Worm (Caenorhabditis elegans) whole organism, young adult: ENCODE measurements around the gene C48B4.10.

Experiments used
- B0261.1 ChIP-seq: sonication (generic microtip); optimal IDR thresholded peaks from 2 replicates; lab custom pipeline; 2016; ENCODE audit warnings: mild to moderate bottlenecking, missing genetic modification characterization, moderate library complexity, missing compliant biosample characterization
- D2030.7 ChIP-seq: fragments of 200-800 bp; sonication (Bioruptor generic); IDR thresholded peaks from 2 replicates; pipeline ENCODE4 v1.3.6; 2022; ENCODE audit warnings: missing genetic modification reagents, missing genetic modification characterization, missing compliant biosample characterization
- T26A5.8 ChIP-seq: sonication (generic microtip); optimal IDR thresholded peaks from 2 replicates; lab custom pipeline; 2016; ENCODE audit warnings: missing genetic modification characterization, missing compliant biosample characterization
- Y53G8AR.9 ChIP-seq: fragments of 200-800 bp; sonication (Bioruptor generic); conservative IDR thresholded peaks from 2 replicates; pipeline ENCODE4 v1.3.6; 2022; ENCODE audit warnings: missing genetic modification reagents, missing genetic modification characterization, missing compliant biosample characterization
- attf-3 ChIP-seq: fragments of 200-800 bp; sonication (Bioruptor generic); conservative IDR thresholded peaks from 2 replicates; pipeline ENCODE4 v1.3.6; 2022; ENCODE audit warnings: missing genetic modification reagents, missing genetic modification characterization, missing compliant biosample characterization
- dpl-1 ChIP-seq: fragments of 150-350 bp; optimal IDR thresholded peaks from 2 replicates; lab custom pipeline; 2014; ENCODE audit warnings: missing biosample characterization, missing genetic modification reagents, missing genetic modification characterization
- hmg-20 ChIP-seq: fragments of 200-800 bp; sonication (Bioruptor generic); IDR thresholded peaks from 2 replicates; pipeline ENCODE4 v1.3.6; 2022; ENCODE audit warnings: missing genetic modification reagents, missing genetic modification characterization, missing compliant biosample characterization
- hrde-1 ChIP-seq: sonication (generic microtip); optimal IDR thresholded peaks from 2 replicates; lab custom pipeline; 2016; ENCODE audit warnings: missing genetic modification characterization, mild to moderate bottlenecking, missing compliant biosample characterization, moderate library complexity, missing genotype, missing genetic modification reagents, borderline replicate concordance
- hsf-1 ChIP-seq: fragments of 200-800 bp; sonication (Bioruptor generic); IDR thresholded peaks from 2 replicates; pipeline ENCODE4 v1.3.6; 2022; ENCODE audit warnings: missing genetic modification reagents, missing genetic modification characterization, missing compliant biosample characterization
- nfyb-1 ChIP-seq: fragments of 200-800 bp; sonication (Bioruptor generic); IDR thresholded peaks from 2 replicates; pipeline ENCODE4 v1.3.6; 2022; ENCODE audit warnings: missing genetic modification reagents, missing genetic modification characterization, missing compliant biosample characterization
- nhr-120 ChIP-seq: fragments of 200-800 bp; sonication (Bioruptor generic); IDR thresholded peaks from 2 replicates; pipeline ENCODE4 v1.3.6; 2022; ENCODE audit warnings: missing genetic modification characterization, missing compliant biosample characterization
- nhr-179 ChIP-seq: sonication (generic microtip); optimal IDR thresholded peaks from 2 replicates; lab custom pipeline; 2016; ENCODE audit warnings: mild to moderate bottlenecking, missing genetic modification characterization, missing compliant biosample characterization
- rcor-1 ChIP-seq: fragments of 200-800 bp; sonication (Bioruptor generic); IDR thresholded peaks from 2 replicates; pipeline ENCODE4 v1.3.6; 2022; ENCODE audit warnings: missing genetic modification reagents, missing genetic modification characterization, missing compliant biosample characterization
- unc-130 ChIP-seq: sonication (generic microtip); optimal IDR thresholded peaks from 2 replicates; lab custom pipeline; 2016; ENCODE audit warnings: missing genetic modification reagents, missing genetic modification characterization, missing compliant biosample characterization

DNA sequence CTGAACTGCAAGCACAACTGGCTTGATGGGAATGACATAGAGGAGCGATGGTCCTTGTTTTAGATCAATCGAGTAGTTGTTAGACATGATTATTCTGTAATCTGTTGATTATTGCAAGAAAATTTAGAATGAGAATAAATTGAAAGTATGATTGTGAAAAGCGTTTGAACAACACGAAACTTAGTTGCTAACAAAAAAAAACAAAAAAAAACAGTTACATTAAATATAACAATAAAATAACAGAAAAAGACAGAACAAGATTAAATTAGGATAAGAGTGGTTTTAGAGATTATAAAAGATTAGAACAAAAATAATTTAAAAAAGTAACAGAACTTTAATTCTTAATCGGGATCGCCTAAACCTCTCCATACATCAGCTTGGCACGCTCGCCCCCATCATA, 1.1 kb downstream of the C48B4.10 start, which contains the start of gene C48B4.9:
- TF ChIP-seq B0261.1 = no peak
- TF ChIP-seq rcor-1 = no peak
- no peak for TF ChIP-seq nfyb-1
- TF ChIP-seq nhr-179 (tag; lab: Kevin White, UChicago) = no peak
- TF ChIP-seq D2030.7 = no peak
- no peak for TF ChIP-seq hsf-1 (GFP tag; lab: Robert Waterston, UW)
- no peak for TF ChIP-seq dpl-1 (GFP tag; lab: Kevin White, UChicago)
- no peak for TF ChIP-seq attf-3
- no peak for TF ChIP-seq hmg-20 (GFP tag; lab: Robert Waterston, UW)
- TF ChIP-seq hrde-1 (tag; lab: Kevin White, UChicago) = no peak
- TF ChIP-seq Y53G8AR.9 (GFP tag; lab: Robert Waterston, UW) = no peak
- no peak for TF ChIP-seq nhr-120 (GFP tag; lab: Robert Waterston, UW)
- TF ChIP-seq unc-130 (GFP tag; lab: Kevin White, UChicago) = no peak
- no peak for TF ChIP-seq T26A5.8 (tag; lab: Kevin White, UChicago)
